Worm (Caenorhabditis elegans) whole organism, late embryonic: ENCODE data around the gene degl-1.

Source experiments
- Y22D7AL.16 ChIP-seq: sonication (generic microtip); optimal IDR thresholded peaks from 2 replicates; lab custom pipeline; 2016; ENCODE audit warnings: missing genetic modification characterization, missing compliant biosample characterization
- ama-1 ChIP-seq: fragments of 150-350 bp; optimal IDR thresholded peaks from 2 replicates; lab custom pipeline; 2014
- elt-2 ChIP-seq: sonication (generic microtip); optimal IDR thresholded peaks from 2 replicates; lab custom pipeline; 2016; ENCODE audit warnings: missing genetic modification reagents, missing genetic modification characterization, missing compliant biosample characterization
- hlh-13 ChIP-seq: fragments of 200-800 bp; sonication (Bioruptor generic); optimal IDR thresholded peaks from 2 replicates; lab custom pipeline; 2018; ENCODE audit warnings: mild to moderate bottlenecking, missing genetic modification characterization, missing compliant biosample characterization
- mec-3 ChIP-seq: sonication (generic microtip); optimal IDR thresholded peaks from 2 replicates; lab custom pipeline; 2016; ENCODE audit warnings: borderline replicate concordance, missing genetic modification characterization, missing compliant biosample characterization
- nhr-232 ChIP-seq: sonication (generic microtip); optimal IDR thresholded peaks from 2 replicates; lab custom pipeline; 2016; ENCODE audit warnings: missing genetic modification characterization, missing compliant biosample characterization
- npax-4 ChIP-seq: sonication (generic microtip); optimal IDR thresholded peaks from 2 replicates; lab custom pipeline; 2016; ENCODE audit warnings: missing genetic modification characterization, missing compliant biosample characterization
- pqm-1 ChIP-seq: sonication (generic microtip); optimal IDR thresholded peaks from 2 replicates; lab custom pipeline; 2016; ENCODE audit warnings: missing genetic modification characterization, missing compliant biosample characterization
- pros-1 ChIP-seq: fragments of 150-350 bp; optimal IDR thresholded peaks from 2 replicates; lab custom pipeline; 2014; ENCODE audit warnings: missing biosample characterization, missing genetic modification reagents, missing genetic modification characterization
- ttx-3 ChIP-seq: sonication (generic microtip); optimal IDR thresholded peaks from 2 replicates; lab custom pipeline; 2016; ENCODE audit warnings: missing genetic modification reagents, missing genetic modification characterization, missing compliant biosample characterization
- unc-55 ChIP-seq: sonication (generic microtip); optimal IDR thresholded peaks from 2 replicates; lab custom pipeline; 2017; ENCODE audit warnings: missing biosample characterization, missing genetic modification reagents, missing genetic modification characterization

DNA sequence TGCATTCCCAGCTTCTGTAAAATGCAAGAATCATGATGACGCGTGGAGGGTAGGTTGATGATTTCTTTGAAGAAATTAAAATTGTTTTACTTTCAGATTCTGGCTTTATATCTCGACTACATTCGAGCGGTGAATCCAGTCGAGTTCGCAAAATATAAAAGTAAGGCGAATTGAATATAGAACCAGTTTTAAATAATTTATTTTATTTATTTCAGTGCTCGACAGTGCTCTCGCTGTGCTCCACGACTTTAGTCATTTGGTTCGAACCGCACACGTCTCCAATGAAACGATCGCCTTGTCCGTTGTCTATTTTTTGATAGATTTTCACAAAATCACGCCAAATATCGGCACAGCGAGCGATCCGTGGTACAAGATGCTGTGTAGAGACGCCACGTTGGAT, 11.0 kb upstream of the degl-1 start, which contains the start of gene Y57G11C.1130:
- TF ChIP-seq mec-3 (tag; lab: Kevin White, UChicago): no peak
- TF ChIP-seq Y22D7AL.16 (tag; lab: Kevin White, UChicago): no peak
- no peak for TF ChIP-seq hlh-13 (GFP tag; lab: Kevin White, UChicago)
- no peak for TF ChIP-seq ama-1 (lab: Kevin White, UChicago)
- TF ChIP-seq unc-55 (GFP tag; lab: Kevin White, UChicago): no peak
- no peak for TF ChIP-seq nhr-232 (tag; lab: Kevin White, UChicago)
- no peak for TF ChIP-seq npax-4 (tag; lab: Kevin White, UChicago)
- TF ChIP-seq pros-1: no peak
- no peak for TF ChIP-seq ttx-3 (tag; lab: Kevin White, UChicago)
- no peak for TF ChIP-seq pqm-1 (tag; lab: Kevin White, UChicago)
- TF ChIP-seq elt-2 (tag; lab: Kevin White, UChicago): no peak
